Worm (Caenorhabditis elegans) whole organism, mixed stage, embryonic: ENCODE measurements around the gene str-79.

Experiments used
- ces-1 ChIP-seq: fragments of 150-350 bp; optimal IDR thresholded peaks from 2 replicates; lab custom pipeline; 2014; ENCODE audit warnings: missing biosample characterization, missing genetic modification reagents, missing genetic modification characterization
- drap-1 ChIP-seq: fragments of 200-800 bp; sonication (Bioruptor generic); optimal IDR thresholded peaks from 3 replicates; lab custom pipeline; 2018; ENCODE audit warnings: mild to moderate bottlenecking, missing genetic modification characterization, missing compliant biosample characterization
- nhr-2 ChIP-seq: fragments of 150-350 bp; optimal IDR thresholded peaks from 2 replicates; lab custom pipeline; 2014; ENCODE audit warnings: missing biosample characterization, missing genetic modification characterization
- ztf-11 ChIP-seq: fragments of 150-350 bp; optimal IDR thresholded peaks from 2 replicates; lab custom pipeline; 2014; ENCODE audit warnings: missing biosample characterization, missing genetic modification characterization

ce11 chrX:2014521-2014920, 44.8 kb downstream of the str-79 start:
- no peak for TF ChIP-seq ztf-11 (tag; lab: Kevin White, UChicago)
- no peak for TF ChIP-seq drap-1 (GFP tag; lab: Kevin White, UChicago)
- TF ChIP-seq nhr-2 (tag; lab: Kevin White, UChicago), result no peak
- TF ChIP-seq ces-1 (GFP tag; lab: Kevin White, UChicago), result no peak
